Fruit fly (Drosophila melanogaster): ENCODE data around the gene trr.

DNA sequence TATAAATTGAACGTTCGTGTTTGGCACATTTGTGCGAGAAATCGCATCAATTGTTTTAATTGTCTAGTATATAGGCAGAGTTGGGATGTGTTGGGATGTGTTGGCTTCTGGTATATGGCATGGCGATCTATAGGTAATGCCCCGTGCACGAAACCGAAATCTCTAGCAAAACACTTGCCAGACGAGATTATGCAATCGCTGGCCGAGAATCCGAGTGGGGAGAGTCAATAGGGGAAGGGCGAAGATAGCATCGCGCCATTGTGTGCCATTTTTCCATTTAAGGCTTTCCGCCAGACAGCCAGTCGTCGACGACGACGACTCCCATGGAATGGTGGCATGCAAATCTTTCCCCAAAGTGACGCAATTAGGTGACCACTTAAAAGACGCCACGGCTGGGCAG is 34.9 kb downstream of the trr start:
- TF ChIP-seq h (optimal IDR thresholded peaks at IDR 0.05) (no peak), psq (optimal IDR thresholded peaks at IDR 0.05) (no peak), ttk (optimal IDR thresholded peaks at IDR 0.05) (no peak), insv (optimal IDR thresholded peaks at IDR 0.05) (no peak)

Data from Kc167 (cell line).